Worm (Caenorhabditis elegans) whole organism, mixed stage, embryonic: ENCODE results near the gene sre-1.

ENCODE experiments used
- blmp-1 ChIP-seq: fragments of 150-350 bp; optimal IDR thresholded peaks from 2 replicates; lab custom pipeline; 2014; ENCODE audit warnings: missing biosample characterization, missing genetic modification characterization
- ces-1 ChIP-seq: fragments of 150-350 bp; optimal IDR thresholded peaks from 2 replicates; lab custom pipeline; 2014; ENCODE audit warnings: missing biosample characterization, missing genetic modification reagents, missing genetic modification characterization
- hlh-1 ChIP-seq: fragments of 150-350 bp; optimal IDR thresholded peaks from 2 replicates; lab custom pipeline; 2014; ENCODE audit warnings: missing biosample characterization, missing genetic modification reagents, missing genetic modification characterization
- lin-32 ChIP-seq: fragments of 200-800 bp; sonication (Bioruptor generic); optimal IDR thresholded peaks from 2 replicates; lab custom pipeline; 2018; ENCODE audit warnings: mild to moderate bottlenecking, missing genetic modification characterization, missing compliant biosample characterization
- mep-1 ChIP-seq: fragments of 150-350 bp; optimal IDR thresholded peaks from 2 replicates; lab custom pipeline; 2017; ENCODE audit warnings: missing biosample characterization, missing genetic modification reagents, missing genetic modification characterization, inconsistent platforms
- nhr-237 ChIP-seq: fragments of 150-350 bp; optimal IDR thresholded peaks from 2 replicates; lab custom pipeline; 2014; ENCODE audit warnings: missing biosample characterization, missing genetic modification characterization
- pha-4 ChIP-seq: fragments of 150-350 bp; optimal IDR thresholded peaks from 2 replicates; lab custom pipeline; 2018; ENCODE audit warnings: missing biosample characterization, missing genetic modification reagents, missing genetic modification characterization
- snpc-4 ChIP-seq: fragments of 150-350 bp; optimal IDR thresholded peaks from 2 replicates; lab custom pipeline; 2014; ENCODE audit warnings: missing biosample characterization, missing genetic modification characterization
- ztf-11 ChIP-seq: fragments of 150-350 bp; optimal IDR thresholded peaks from 2 replicates; lab custom pipeline; 2014; ENCODE audit warnings: missing biosample characterization, missing genetic modification characterization

DNA sequence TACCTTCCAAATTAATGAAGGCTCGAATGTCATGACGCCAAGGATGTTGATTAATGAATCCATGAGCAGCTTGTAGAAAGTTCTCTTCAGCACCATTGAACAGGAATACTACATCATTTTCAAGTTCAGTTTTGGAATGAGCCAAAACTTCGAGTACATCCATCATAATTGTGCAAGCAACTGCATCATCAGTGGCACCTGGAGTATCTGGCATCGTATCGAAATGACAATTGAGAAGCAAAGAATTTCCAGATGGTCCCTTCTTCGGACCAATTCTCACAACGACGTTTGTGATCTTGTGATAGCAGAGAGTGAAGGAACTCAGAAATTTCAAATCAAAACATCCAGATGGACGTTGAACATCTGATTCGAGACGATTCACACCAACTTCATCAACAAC, 5.1 kb upstream of the sre-1 start:
- TF ChIP-seq snpc-4 (tag; lab: Kevin White, UChicago) = no peak
- TF ChIP-seq pha-4 = no peak
- no peak for TF ChIP-seq ces-1 (GFP tag; lab: Kevin White, UChicago)
- TF ChIP-seq nhr-237 (tag; lab: Kevin White, UChicago) = no peak
- no peak for TF ChIP-seq ztf-11 (tag; lab: Kevin White, UChicago)
- TF ChIP-seq mep-1 (tag; lab: Kevin White, UChicago) = no peak
- no peak for TF ChIP-seq blmp-1 (tag; lab: Kevin White, UChicago)
- no peak for TF ChIP-seq lin-32 (GFP tag; lab: Kevin White, UChicago)
- no peak for TF ChIP-seq hlh-1 (tag; lab: Kevin White, UChicago)
